Fruit fly (Drosophila melanogaster): ENCODE measurements around the gene del.

Gene del

dm6 chr2L:21108759-21109282, 39.5 kb downstream of the del start (continued):
- TF ChIP-seq CG3407 (GFP tag; optimal IDR thresholded peaks at IDR 0.05) (peak; percentile 39), ci (GFP tag; IDR thresholded peaks at IDR 0.05) (no peak; the same call in 2 of the 3 replicates), ftz-f1 (GFP tag; optimal IDR thresholded peaks at IDR 0.05) (no peak), jumu (GFP tag; optimal IDR thresholded peaks at IDR 0.05) (peak; percentile 13), maf-S (GFP tag; optimal IDR thresholded peaks at IDR 0.05) (peak; percentile 36), gem (tag; optimal IDR thresholded peaks at IDR 0.05) (peak; percentile 82), grau (tag; optimal IDR thresholded peaks at IDR 0.05) (peak; percentile 58), psq (GFP tag; optimal IDR thresholded peaks at IDR 0.05) (no peak), her (GFP tag; optimal IDR thresholded peaks at IDR 0.05) (no peak), B-H1 (GFP tag; IDR thresholded peaks at IDR 0.05) (peak; percentile 37; the same call in 2 of the 3 replicates), CG13123 (GFP tag; optimal IDR thresholded peaks at IDR 0.05) (peak; percentile 3), trem (tag; optimal IDR thresholded peaks at IDR 0.05) (peak; percentile 40), Oaz (GFP tag; IDR thresholded peaks at IDR 0.05) (no peak), tna (GFP tag; IDR thresholded peaks at IDR 0.05; ENCODE audit: partially characterized antibody) (no peak), Deaf1 (tag; optimal IDR thresholded peaks at IDR 0.05) (peak; percentile 21), chm (GFP tag; IDR thresholded peaks at IDR 0.05) (no peak; the same call in 1 of the 2 replicates), Sox102F (GFP tag; optimal IDR thresholded peaks at IDR 0.05) (peak; percentile 79), Ada2b (GFP tag; IDR thresholded peaks at IDR 0.05) (peak; percentile 66), sens (GFP tag) (peak; percentile 95), tio (GFP tag; optimal IDR thresholded peaks at IDR 0.05) (peak; percentile 85), HLH3B (GFP tag; IDR thresholded peaks at IDR 0.05) (0 out of 2 replicates have a peak, but pooled peaks have one; percentile 44), bigmax (GFP tag; optimal IDR thresholded peaks at IDR 0.05) (no peak), cas (GFP tag; IDR thresholded peaks at IDR 0.05) (no peak), CG8765 (GFP tag; IDR thresholded peaks at IDR 0.05) (no peak), Tbp (GFP tag; optimal IDR thresholded peaks at IDR 0.05) (no peak), CG10565 (GFP tag; optimal IDR thresholded peaks at IDR 0.05) (no peak), sr (GFP tag; IDR thresholded peaks at IDR 0.05) (no peak), CG16779 (GFP tag; IDR thresholded peaks at IDR 0.05) (no peak), ham (GFP tag; IDR thresholded peaks at IDR 0.05) (no peak), Nf-YA (GFP tag; IDR thresholded peaks at IDR 0.05) (0 out of 2 replicates have a peak, but pooled peaks have one; percentile 38), CG32772 (GFP tag; IDR thresholded peaks at IDR 0.05) (no peak), Mad (GFP tag; optimal IDR thresholded peaks at IDR 0.05) (peak; percentile 63), az2 (GFP tag; optimal IDR thresholded peaks at IDR 0.05) (peak; percentile 71), ap (GFP tag; IDR thresholded peaks at IDR 0.05) (no peak), Nf-YB (GFP tag; optimal IDR thresholded peaks at IDR 0.05) (no peak), luna (GFP tag; optimal IDR thresholded peaks at IDR 0.05) (no peak), gcm (GFP tag; optimal IDR thresholded peaks at IDR 0.05) (peak; percentile 69), Hr51 (GFP tag; optimal IDR thresholded peaks at IDR 0.05) (peak; percentile 33 to 74), otp (GFP tag; IDR thresholded peaks at IDR 0.05) (no peak; the same call in 2 of the 3 replicates), dpn (GFP tag; optimal IDR thresholded peaks at IDR 0.05) (peak; percentile 4 to 29), odd (GFP tag; optimal IDR thresholded peaks at IDR 0.05) (peak; percentile 28), dati (GFP tag; IDR thresholded peaks at IDR 0.05) (no peak), gce (GFP tag; IDR thresholded peaks at IDR 0.05) (no peak), CG13624 (GFP tag; optimal IDR thresholded peaks at IDR 0.05) (peak; percentile 19), tgo (GFP tag; IDR thresholded peaks at IDR 0.05) (peak; percentile 62; the same call in 2 of the 3 replicates), btn (GFP tag; optimal IDR thresholded peaks at IDR 0.05) (peak; percentile 33), Ptx1 (GFP tag; IDR thresholded peaks at IDR 0.05) (no peak; the same call in 1 of the 2 replicates), CG17802 (tag; optimal IDR thresholded peaks at IDR 0.05) (no peak), pnt (GFP tag; optimal IDR thresholded peaks at IDR 0.05) (peak; percentile 37), eyg (GFP tag; optimal IDR thresholded peaks at IDR 0.05) (peak; percentile 8), lbe (GFP tag; optimal IDR thresholded peaks at IDR 0.05) (no peak), Fer1 (GFP tag; optimal IDR thresholded peaks at IDR 0.05) (no peak)
